Worm (Caenorhabditis elegans) whole organism, L4/young adult: ENCODE results near the gene hex-5.

Experiments used
- W03F9.2 ChIP-seq: fragments of 150-350 bp; optimal IDR thresholded peaks from 2 replicates; lab custom pipeline; 2014; ENCODE audit warnings: missing biosample characterization, missing genetic modification characterization
- dao-5 ChIP-seq: sonication (generic microtip); optimal IDR thresholded peaks from 2 replicates; lab custom pipeline; 2016; ENCODE audit warnings: missing genotype, missing genetic modification characterization, moderate library complexity, missing compliant biosample characterization
- him-1 ChIP-seq: sonication (generic microtip); optimal IDR thresholded peaks from 2 replicates; lab custom pipeline; 2016; ENCODE audit warnings: missing genotype, missing genetic modification reagents, missing genetic modification characterization, missing compliant biosample characterization

DNA sequence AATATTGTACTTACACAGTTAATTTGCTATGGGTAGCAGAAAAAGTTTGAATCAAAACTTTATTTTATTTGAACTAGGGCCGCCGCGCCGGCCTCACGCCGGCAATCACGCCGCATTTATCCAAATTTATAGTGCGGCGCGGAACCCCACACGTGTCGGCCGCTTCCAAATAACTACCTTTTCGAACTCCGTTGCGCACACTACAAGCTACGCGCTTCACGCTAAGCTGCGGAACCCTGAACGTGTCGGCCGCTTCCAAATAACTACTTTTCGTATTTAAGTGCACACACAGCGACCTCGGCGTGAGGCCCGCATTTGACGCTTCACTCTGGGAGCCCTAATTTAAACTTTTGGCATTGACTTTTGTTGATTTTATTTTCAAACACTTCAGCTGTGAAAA, 26.4 kb upstream of the hex-5 start:
- TF ChIP-seq W03F9.2 (tag; lab: Kevin White, UChicago) = no peak
- TF ChIP-seq dao-5 (tag; lab: Kevin White, UChicago) = no peak
- no peak for TF ChIP-seq him-1 (tag; lab: Kevin White, UChicago)
